Worm (Caenorhabditis elegans) whole organism, early embryonic: ENCODE results near the gene hrg-5.

Experiments used
- B0310.2 ChIP-seq: sonication (generic microtip); optimal IDR thresholded peaks from 2 replicates; lab custom pipeline; 2016; ENCODE audit warnings: mild to moderate bottlenecking, missing genetic modification characterization, missing compliant biosample characterization
- F13C5.2 ChIP-seq: sonication (generic microtip); optimal IDR thresholded peaks from 2 replicates; lab custom pipeline; 2017; ENCODE audit warnings: mild to moderate bottlenecking, missing genetic modification characterization, inconsistent platforms, missing compliant biosample characterization
- aly-1 ChIP-seq: sonication (generic microtip); optimal IDR thresholded peaks from 2 replicates; lab custom pipeline; 2016; ENCODE audit warnings: missing genetic modification characterization, missing compliant biosample characterization
- ama-1 ChIP-seq: fragments of 150-350 bp; optimal IDR thresholded peaks from 2 replicates; lab custom pipeline; 2014
- ceh-36 ChIP-seq: sonication (generic microtip); optimal IDR thresholded peaks from 2 replicates; lab custom pipeline; 2016; ENCODE audit warnings: missing genetic modification characterization, inconsistent platforms, missing compliant biosample characterization
- flt-1 ChIP-seq: fragments of 200-800 bp; sonication (Bioruptor generic); IDR thresholded peaks from 2 replicates; pipeline ENCODE4 v1.3.6; 2022; ENCODE audit warnings: missing genetic modification characterization, missing compliant biosample characterization
- hmg-4 ChIP-seq: fragments of 200-800 bp; sonication (Bioruptor generic); optimal IDR thresholded peaks from 2 replicates; lab custom pipeline; 2018; ENCODE audit warnings: mild to moderate bottlenecking, missing genetic modification characterization, missing compliant biosample characterization
- hnd-1 ChIP-seq: sonication (generic microtip); optimal IDR thresholded peaks from 2 replicates; lab custom pipeline; 2016; ENCODE audit warnings: missing genetic modification characterization, missing compliant biosample characterization
- pes-1 ChIP-seq: fragments of 200-800 bp; sonication (Bioruptor generic); IDR thresholded peaks from 2 replicates; pipeline ENCODE4 v1.3.6; 2022; ENCODE audit warnings: missing genetic modification reagents, missing genetic modification characterization, missing compliant biosample characterization
- scrt-1 ChIP-seq: fragments of 200-800 bp; sonication (Bioruptor generic); IDR thresholded peaks from 2 replicates; pipeline ENCODE4 v1.3.6; 2022; ENCODE audit warnings: missing genetic modification characterization, missing compliant biosample characterization
- sea-1 ChIP-seq: fragments of 200-800 bp; sonication (Bioruptor generic); conservative IDR thresholded peaks from 2 replicates; pipeline ENCODE4 v1.3.6; 2022; ENCODE audit warnings: missing genetic modification characterization, missing compliant biosample characterization
- tbx-11 ChIP-seq: fragments of 200-800 bp; sonication (Bioruptor generic); IDR thresholded peaks from 2 replicates; pipeline ENCODE4 v1.3.6; 2022; ENCODE audit warnings: missing genetic modification characterization, missing compliant biosample characterization

- no peak for TF ChIP-seq B0310.2 (tag; lab: Kevin White, UChicago)
- no peak for TF ChIP-seq ceh-36 (tag; lab: Kevin White, UChicago)
- TF ChIP-seq ama-1 (lab: Kevin White, UChicago), result no peak
- no peak for TF ChIP-seq pes-1 (GFP tag; lab: Robert Waterston, UW)
- no peak for TF ChIP-seq sea-1
- no peak for TF ChIP-seq flt-1 (GFP tag; lab: Robert Waterston, UW)
- TF ChIP-seq aly-1 (tag; lab: Kevin White, UChicago), result no peak
- no peak for TF ChIP-seq hmg-4 (GFP tag; lab: Kevin White, UChicago)
- no peak for TF ChIP-seq hnd-1 (tag; lab: Kevin White, UChicago)
- TF ChIP-seq scrt-1 (GFP tag; lab: Robert Waterston, UW), result no peak
- TF ChIP-seq F13C5.2 (tag; lab: Kevin White, UChicago), result no peak
- TF ChIP-seq tbx-11 (GFP tag; lab: Robert Waterston, UW), result no peak
Observed at ce11 chrIV:11038218-11038617, 9.0 kb upstream of the hrg-5 start.
